Worm (Caenorhabditis elegans) whole organism, young adult: ENCODE data around the gene C15F1.2.

Source experiments
- B0019.2 ChIP-seq: fragments of 200-800 bp; sonication (Bioruptor generic); conservative IDR thresholded peaks from 2 replicates; pipeline ENCODE4 v1.3.6; 2022; ENCODE audit warnings: missing genetic modification reagents, missing genetic modification characterization, missing compliant biosample characterization
- B0035.1 ChIP-seq: sonication (generic microtip); optimal IDR thresholded peaks from 2 replicates; lab custom pipeline; 2016; ENCODE audit warnings: missing genetic modification characterization, mild to moderate bottlenecking, missing compliant biosample characterization, missing genotype, missing genetic modification reagents
- B0261.1 ChIP-seq: sonication (generic microtip); optimal IDR thresholded peaks from 2 replicates; lab custom pipeline; 2016; ENCODE audit warnings: mild to moderate bottlenecking, missing genetic modification characterization, moderate library complexity, missing compliant biosample characterization
- C17E4.6 ChIP-seq: fragments of 200-800 bp; sonication (Bioruptor generic); IDR thresholded peaks from 2 replicates; pipeline ENCODE4 v1.3.6; 2022; ENCODE audit warnings: missing genetic modification reagents, missing genetic modification characterization, missing compliant biosample characterization
- F22D6.2 ChIP-seq: sonication (generic microtip); optimal IDR thresholded peaks from 2 replicates; lab custom pipeline; 2016; ENCODE audit warnings: mild to moderate bottlenecking, missing genetic modification characterization, missing compliant biosample characterization
- F52B5.7 ChIP-seq: sonication (generic microtip); optimal IDR thresholded peaks from 2 replicates; lab custom pipeline; 2016; ENCODE audit warnings: mild to moderate bottlenecking, missing genetic modification characterization, missing compliant biosample characterization
- K12H6.12 ChIP-seq: fragments of 200-800 bp; sonication (Bioruptor generic); optimal IDR thresholded peaks from 2 replicates; lab custom pipeline; 2018; ENCODE audit warnings: mild to moderate bottlenecking, missing genetic modification characterization, missing compliant biosample characterization
- T26A5.8 ChIP-seq: sonication (generic microtip); optimal IDR thresholded peaks from 2 replicates; lab custom pipeline; 2016; ENCODE audit warnings: missing genetic modification characterization, missing compliant biosample characterization
- Y79H2A.3 ChIP-seq: fragments of 200-800 bp; sonication (Bioruptor generic); conservative IDR thresholded peaks from 2 replicates; pipeline ENCODE4 v1.3.6; 2022; ENCODE audit warnings: missing genetic modification reagents, missing genetic modification characterization, missing compliant biosample characterization
- akir-1 ChIP-seq: fragments of 200-800 bp; sonication (Bioruptor generic); optimal IDR thresholded peaks from 2 replicates; lab custom pipeline; 2018; ENCODE audit warnings: mild to moderate bottlenecking, missing genetic modification characterization, moderate library complexity, missing compliant biosample characterization
- aptf-2 ChIP-seq: fragments of 200-800 bp; sonication (Bioruptor generic); conservative IDR thresholded peaks from 2 replicates; pipeline ENCODE4 v1.3.6; 2022; ENCODE audit warnings: missing genetic modification reagents, missing genetic modification characterization, missing compliant biosample characterization
- athp-1 ChIP-seq: sonication (generic microtip); optimal IDR thresholded peaks from 2 replicates; lab custom pipeline; 2017; ENCODE audit warnings: mild to moderate bottlenecking, missing genetic modification characterization, missing compliant biosample characterization
- attf-5 ChIP-seq: fragments of 200-800 bp; sonication (Bioruptor generic); optimal IDR thresholded peaks from 2 replicates; lab custom pipeline; 2018; ENCODE audit warnings: mild to moderate bottlenecking, missing genetic modification characterization, missing compliant biosample characterization
- bed-1 ChIP-seq: fragments of 200-800 bp; sonication (Bioruptor generic); IDR thresholded peaks from 2 replicates; pipeline ENCODE4 v1.3.6; 2022; ENCODE audit warnings: missing genetic modification reagents, missing genetic modification characterization, missing compliant biosample characterization
- cebp-2 ChIP-seq: fragments of 200-800 bp; sonication (Bioruptor generic); IDR thresholded peaks from 2 replicates; pipeline ENCODE4 v1.3.6; 2022; ENCODE audit warnings: missing genetic modification characterization, missing compliant biosample characterization
- ceh-40 ChIP-seq: fragments of 200-800 bp; sonication (Bioruptor generic); IDR thresholded peaks from 2 replicates; pipeline ENCODE4 v1.3.6; 2022; ENCODE audit warnings: missing genetic modification characterization, missing compliant biosample characterization
- ceh-58 ChIP-seq: fragments of 200-800 bp; sonication (Bioruptor generic); IDR thresholded peaks from 2 replicates; pipeline ENCODE4 v1.3.6; 2022; ENCODE audit warnings: missing genetic modification characterization, missing compliant biosample characterization
- dpff-1 ChIP-seq: sonication (generic microtip); optimal IDR thresholded peaks from 2 replicates; lab custom pipeline; 2017; ENCODE audit warnings: mild to moderate bottlenecking, missing genetic modification characterization, missing compliant biosample characterization
- efl-1 ChIP-seq: fragments of 150-350 bp; optimal IDR thresholded peaks from 2 replicates; lab custom pipeline; 2014; ENCODE audit warnings: missing biosample characterization, missing genetic modification reagents, missing genetic modification characterization
- egl-18 ChIP-seq: fragments of 200-800 bp; sonication (Bioruptor generic); IDR thresholded peaks from 2 replicates; pipeline ENCODE4 v1.3.6; 2022; ENCODE audit warnings: missing genetic modification reagents, missing genetic modification characterization, missing compliant biosample characterization
- ekl-4 ChIP-seq: fragments of 200-800 bp; sonication (Bioruptor generic); IDR thresholded peaks from 2 replicates; pipeline ENCODE4 v1.3.6; 2022; ENCODE audit warnings: missing genetic modification reagents, missing genetic modification characterization, missing compliant biosample characterization
- gei-17 ChIP-seq: fragments of 200-800 bp; sonication (Bioruptor generic); optimal IDR thresholded peaks from 2 replicates; lab custom pipeline; 2018; ENCODE audit warnings: mild to moderate bottlenecking, missing genetic modification characterization, missing compliant biosample characterization
- him-1 ChIP-seq: sonication (generic microtip); optimal IDR thresholded peaks from 2 replicates; lab custom pipeline; 2016; ENCODE audit warnings: missing genotype, missing genetic modification reagents, missing genetic modification characterization, missing compliant biosample characterization
- hlh-12 ChIP-seq: sonication (generic microtip); optimal IDR thresholded peaks from 2 replicates; lab custom pipeline; 2016; ENCODE audit warnings: missing genetic modification characterization, missing compliant biosample characterization
- hlh-26 ChIP-seq: fragments of 200-800 bp; sonication (Bioruptor generic); conservative IDR thresholded peaks from 2 replicates; pipeline ENCODE4 v1.3.6; 2022; ENCODE audit warnings: missing genetic modification reagents, missing genetic modification characterization, missing compliant biosample characterization
- hrde-1 ChIP-seq: sonication (generic microtip); optimal IDR thresholded peaks from 2 replicates; lab custom pipeline; 2016; ENCODE audit warnings: missing genetic modification characterization, mild to moderate bottlenecking, missing compliant biosample characterization, moderate library complexity, missing genotype, missing genetic modification reagents, borderline replicate concordance
- let-526 ChIP-seq: fragments of 200-800 bp; sonication (Bioruptor generic); IDR thresholded peaks from 2 replicates; pipeline ENCODE4 v1.3.6; 2022; ENCODE audit warnings: missing genetic modification reagents, missing genetic modification characterization, missing compliant biosample characterization
- lin-35 ChIP-seq, 3 experiments: fragments of 150-350 bp in 2 of 3; sonication (generic microtip) in 1 of 3; optimal IDR thresholded peaks; 2 replicates each; lab custom pipeline; 2014 to 2018; ENCODE audit warnings: missing biosample characterization in 3 of 3, missing genetic modification characterization in 3 of 3, missing genetic modification reagents in 3 of 3
- lin-54 ChIP-seq: fragments of 200-800 bp; sonication (Bioruptor generic); optimal IDR thresholded peaks from 2 replicates; lab custom pipeline; 2018; ENCODE audit warnings: mild to moderate bottlenecking, missing genetic modification characterization, missing compliant biosample characterization
- lir-1 ChIP-seq: fragments of 200-800 bp; sonication (Bioruptor generic); conservative IDR thresholded peaks from 2 replicates; pipeline ENCODE4 v1.3.6; 2022; ENCODE audit warnings: missing genetic modification reagents, missing genetic modification characterization, missing compliant biosample characterization
- lsl-1 ChIP-seq: fragments of 200-800 bp; sonication (Bioruptor generic); optimal IDR thresholded peaks from 2 replicates; lab custom pipeline; 2018; ENCODE audit warnings: mild to moderate bottlenecking, missing genetic modification characterization, moderate library complexity, missing compliant biosample characterization
- madf-3 ChIP-seq: fragments of 200-800 bp; sonication (Bioruptor generic); IDR thresholded peaks from 2 replicates; pipeline ENCODE4 v1.3.6; 2022; ENCODE audit warnings: missing genetic modification reagents, missing genetic modification characterization, missing compliant biosample characterization
- madf-8 ChIP-seq: fragments of 200-800 bp; sonication (Bioruptor generic); conservative IDR thresholded peaks from 2 replicates; pipeline ENCODE4 v1.3.6; 2022; ENCODE audit warnings: missing genetic modification reagents, missing genetic modification characterization, missing compliant biosample characterization
- nfya-1 ChIP-seq: sonication (generic microtip); optimal IDR thresholded peaks from 2 replicates; lab custom pipeline; 2017; ENCODE audit warnings: antibody characterized with exemption, missing compliant biosample characterization, missing genetic modification characterization, borderline replicate concordance; ENCODE audit not compliant: insufficient read depth
- nhr-80 ChIP-seq: sonication (generic microtip); optimal IDR thresholded peaks from 2 replicates; lab custom pipeline; 2016; ENCODE audit warnings: missing genetic modification characterization, missing compliant biosample characterization
- nhr-90 ChIP-seq: sonication (generic microtip); optimal IDR thresholded peaks from 2 replicates; lab custom pipeline; 2016; ENCODE audit warnings: missing genotype, mild to moderate bottlenecking, missing genetic modification characterization, missing compliant biosample characterization
- pha-4 ChIP-seq: fragments of 150-350 bp; sonication (generic microtip); optimal IDR thresholded peaks from 2 replicates; lab custom pipeline; 2014; ENCODE audit warnings: missing biosample characterization, missing genetic modification reagents, missing genetic modification characterization
- repo-1 ChIP-seq: sonication (generic microtip); optimal IDR thresholded peaks from 2 replicates; lab custom pipeline; 2017; ENCODE audit warnings: mild to moderate bottlenecking, missing genetic modification characterization, missing compliant biosample characterization
- sdz-38 ChIP-seq: sonication (generic microtip); optimal IDR thresholded peaks from 2 replicates; lab custom pipeline; 2016; ENCODE audit warnings: missing genotype, missing genetic modification characterization, missing compliant biosample characterization
- sea-2 ChIP-seq: fragments of 200-800 bp; sonication (Bioruptor generic); IDR thresholded peaks from 2 replicates; pipeline ENCODE4 v1.3.6; 2022; ENCODE audit warnings: missing genetic modification characterization, missing compliant biosample characterization
- snpc-3.4 ChIP-seq: sonication (generic microtip); optimal IDR thresholded peaks from 2 replicates; lab custom pipeline; 2017; ENCODE audit warnings: missing genetic modification characterization, mild to moderate bottlenecking, missing compliant biosample characterization, antibody characterized with exemption, moderate library complexity, missing genotype, missing genetic modification reagents
- sptf-2 ChIP-seq: fragments of 200-800 bp; sonication (Bioruptor generic); optimal IDR thresholded peaks from 2 replicates; lab custom pipeline; 2018; ENCODE audit warnings: mild to moderate bottlenecking, missing genetic modification characterization, missing compliant biosample characterization
- tbx-9 ChIP-seq: sonication (generic microtip); optimal IDR thresholded peaks from 2 replicates; lab custom pipeline; 2016; ENCODE audit warnings: borderline replicate concordance, missing genetic modification characterization, inconsistent platforms, missing compliant biosample characterization
- unc-130 ChIP-seq: sonication (generic microtip); optimal IDR thresholded peaks from 2 replicates; lab custom pipeline; 2016; ENCODE audit warnings: missing genetic modification reagents, missing genetic modification characterization, missing compliant biosample characterization
- zfh-2 ChIP-seq: fragments of 200-800 bp; sonication (Bioruptor generic); conservative IDR thresholded peaks from 2 replicates; pipeline ENCODE4 v1.3.6; 2022; ENCODE audit warnings: missing genetic modification reagents, missing genetic modification characterization, missing compliant biosample characterization
- zim-3 ChIP-seq: sonication (generic microtip); optimal IDR thresholded peaks from 2 replicates; lab custom pipeline; 2017; ENCODE audit warnings: mild to moderate bottlenecking, missing genetic modification characterization, moderate library complexity, missing compliant biosample characterization
- ztf-18 ChIP-seq: sonication (generic microtip); optimal IDR thresholded peaks from 2 replicates; lab custom pipeline; 2016; ENCODE audit warnings: missing genotype, mild to moderate bottlenecking, missing genetic modification characterization, missing compliant biosample characterization
- ztf-26 ChIP-seq: sonication (generic microtip); optimal IDR thresholded peaks from 2 replicates; lab custom pipeline; 2017; ENCODE audit warnings: missing genetic modification characterization, missing compliant biosample characterization

Gene C15F1.2

DNA sequence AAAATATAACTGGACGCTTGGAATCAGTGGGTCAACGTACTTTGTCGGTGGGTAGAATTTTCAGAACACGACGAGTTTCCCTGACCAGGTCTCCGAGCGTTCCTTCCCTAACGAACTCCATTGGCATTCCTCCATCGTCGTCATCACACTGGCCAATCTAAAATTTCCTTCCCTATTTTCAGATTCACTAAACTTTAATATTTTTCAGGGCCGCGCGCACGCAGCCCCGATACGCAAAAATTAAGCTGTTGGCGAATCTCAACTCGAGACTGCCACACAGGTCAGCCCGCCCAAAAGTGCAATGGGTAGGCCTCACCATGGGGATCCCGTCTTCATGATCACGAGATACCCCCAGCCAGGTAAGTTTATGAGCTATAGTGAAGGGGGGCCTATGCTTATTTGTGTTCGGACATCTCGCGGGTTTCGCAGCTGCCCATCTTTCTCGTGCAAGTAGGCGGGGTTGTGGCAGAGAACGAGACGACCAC is 11.5 kb upstream of the C15F1.2 start (continued):
- no peak for TF ChIP-seq hlh-26
- TF ChIP-seq lir-1 (GFP tag; lab: Robert Waterston, UW) = peak; percentile 65
- peak; percentile 80 for TF ChIP-seq dpff-1 (tag; lab: Kevin White, UChicago)
- TF ChIP-seq T26A5.8 (tag; lab: Kevin White, UChicago) = peak; percentile 49
- peak; percentile 38 for TF ChIP-seq gei-17
- peak; percentile 88 for TF ChIP-seq repo-1 (tag; lab: Kevin White, UChicago)
- TF ChIP-seq hrde-1 = peak; percentile 72
- peak; percentile 63 for TF ChIP-seq attf-5 (GFP tag; lab: Kevin White, UChicago)
- TF ChIP-seq hlh-12 (tag; lab: Kevin White, UChicago) = peak; percentile 29
- TF ChIP-seq tbx-9 (tag; lab: Kevin White, UChicago) = no peak
- TF ChIP-seq lin-54 (GFP tag; lab: Kevin White, UChicago) = peak; percentile 65
- no peak; the same call in 1 of the 2 replicates for TF ChIP-seq zfh-2 (GFP tag; lab: Robert Waterston, UW)
- peak; percentile 47 for TF ChIP-seq him-1
- peak; percentile 93 for TF ChIP-seq snpc-3.4 (tag; lab: Kevin White, UChicago)
- peak; percentile 85 for TF ChIP-seq unc-130 (GFP tag; lab: Kevin White, UChicago)
- TF ChIP-seq cebp-2 (GFP tag; lab: Robert Waterston, UW) = peak; percentile 61; the same call in 1 of the 2 replicates
- peak; percentile 68; the same call in 1 of the 2 replicates for TF ChIP-seq madf-3 (GFP tag; lab: Robert Waterston, UW)
- TF ChIP-seq B0019.2 = peak; percentile 85
- TF ChIP-seq let-526 (GFP tag; lab: Robert Waterston, UW) = peak; percentile 78; the same call in 1 of the 2 replicates
- 0 out of 2 replicates have a peak, but pooled peaks have one; percentile 76 for TF ChIP-seq sea-2 (GFP tag; lab: Robert Waterston, UW)
- TF ChIP-seq F22D6.2 (tag; lab: Kevin White, UChicago) = no peak
- TF ChIP-seq zim-3 (tag; lab: Kevin White, UChicago) = peak; percentile 21
- 0 out of 2 replicates have a peak, but pooled peaks have one; percentile 53 for TF ChIP-seq egl-18 (GFP tag; lab: Robert Waterston, UW)
- TF ChIP-seq K12H6.12 (tag; lab: Kevin White, UChicago) = peak; percentile 39
- peak; percentile 67 for TF ChIP-seq F52B5.7
- 0 out of 2 replicates have a peak, but pooled peaks have one; percentile 43 for TF ChIP-seq aptf-2 (GFP tag; lab: Robert Waterston, UW)
- peak; percentile 70 for TF ChIP-seq ztf-18 (tag; lab: Kevin White, UChicago)
- peak; percentile 67 for TF ChIP-seq madf-8 (GFP tag; lab: Robert Waterston, UW)
- peak; percentile 87 for TF ChIP-seq athp-1 (tag; lab: Kevin White, UChicago)
- TF ChIP-seq nhr-90 (tag; lab: Kevin White, UChicago) = peak; percentile 41
- peak; percentile 10 for TF ChIP-seq akir-1
- TF ChIP-seq pha-4 (tag; lab: Kevin White, UChicago) = no peak
- peak; percentile 31 for TF ChIP-seq efl-1 (GFP tag; lab: Kevin White, UChicago)
- peak; percentile 74 for TF ChIP-seq C17E4.6 (GFP tag; lab: Robert Waterston, UW)
- no peak for TF ChIP-seq bed-1
- TF ChIP-seq ceh-40 (GFP tag; lab: Robert Waterston, UW) = no peak
- TF ChIP-seq B0035.1 (tag; lab: Kevin White, UChicago) = peak; percentile 57
- TF ChIP-seq ekl-4 = peak; percentile 93
- peak; percentile 40 for TF ChIP-seq B0261.1 (tag; lab: Kevin White, UChicago)
- TF ChIP-seq sdz-38 (tag; lab: Kevin White, UChicago) = no peak
- TF ChIP-seq lsl-1 (GFP tag; lab: Kevin White, UChicago) = peak; percentile 84
- TF ChIP-seq Y79H2A.3 (GFP tag; lab: Robert Waterston, UW) = 0 out of 2 replicates have a peak, but pooled peaks have one; percentile 36
- no peak for TF ChIP-seq nhr-80 (tag; lab: Kevin White, UChicago)
- no peak for TF ChIP-seq ceh-58
- no peak for TF ChIP-seq nfya-1 (tag; lab: Kevin White, UChicago)
- TF ChIP-seq sptf-2 (GFP tag; lab: Kevin White, UChicago) = peak; percentile 78
- peak in 1 of 3 experiments; percentile 44 for TF ChIP-seq lin-35 (GFP tag; optimal IDR thresholded peaks at IDR 0.05; lab: Kevin White, UChicago)
- TF ChIP-seq ztf-26 (tag; lab: Kevin White, UChicago) = peak; percentile 13
